Worm (Caenorhabditis elegans) whole organism, L4 larva: ENCODE measurements around the gene prmt-6.

Source experiments
- R02D3.7 ChIP-seq: fragments of 150-350 bp; sonication (generic microtip); optimal IDR thresholded peaks from 3 replicates; lab custom pipeline; 2014; ENCODE audit warnings: missing biosample characterization, missing genetic modification characterization
- Y105C5A.15 ChIP-seq: fragments of 200-800 bp; sonication (Bioruptor generic); IDR thresholded peaks from 2 replicates; pipeline ENCODE4 v1.3.6; 2022; ENCODE audit warnings: missing genetic modification characterization, missing compliant biosample characterization
- Y48G9A.11 ChIP-seq: fragments of 200-800 bp; sonication (Bioruptor generic); IDR thresholded peaks from 2 replicates; pipeline ENCODE4 v1.3.6; 2022; ENCODE audit warnings: missing genetic modification reagents, missing genetic modification characterization, missing compliant biosample characterization
- ZK337.2 ChIP-seq: fragments of 200-800 bp; sonication (Bioruptor generic); IDR thresholded peaks from 2 replicates; pipeline ENCODE4 v1.3.6; 2022; ENCODE audit warnings: missing genetic modification reagents, missing genetic modification characterization, missing compliant biosample characterization
- ZK546.5 ChIP-seq, 2 experiments: sonication (generic microtip); optimal IDR thresholded peaks; 2 replicates each; lab custom pipeline; 2017; ENCODE audit warnings: missing biosample characterization in 2 of 2, missing genetic modification characterization in 2 of 2
- aha-1 ChIP-seq: fragments of 150-350 bp; peaks from one replicate; lab custom pipeline; 2014; ENCODE audit warnings: missing biosample characterization, missing genetic modification characterization
- aly-2 ChIP-seq: sonication (generic microtip); optimal IDR thresholded peaks from 2 replicates; lab custom pipeline; 2018; ENCODE audit warnings: missing biosample characterization, missing genetic modification characterization
- attf-4 ChIP-seq: sonication (generic microtip); optimal IDR thresholded peaks from 3 replicates; lab custom pipeline; 2017; ENCODE audit warnings: missing biosample characterization, missing genetic modification characterization
- ceh-20 ChIP-seq: fragments of 200-800 bp; sonication (Bioruptor generic); IDR thresholded peaks from 2 replicates; pipeline ENCODE4 v1.3.6; 2022; ENCODE audit warnings: missing genetic modification reagents, missing genetic modification characterization, missing compliant biosample characterization
- ceh-32 ChIP-seq: sonication (generic microtip); optimal IDR thresholded peaks from 2 replicates; lab custom pipeline; 2016; ENCODE audit warnings: mild to moderate bottlenecking, missing genetic modification characterization, missing compliant biosample characterization; ENCODE audit not compliant: poor library complexity
- ceh-82 ChIP-seq: sonication (generic microtip); optimal IDR thresholded peaks from 2 replicates; lab custom pipeline; 2017; ENCODE audit warnings: missing biosample characterization, missing genetic modification characterization
- ces-1 ChIP-seq: fragments of 150-350 bp; sonication (generic microtip); optimal IDR thresholded peaks from 4 replicates; lab custom pipeline; 2014; ENCODE audit warnings: missing biosample characterization, missing genetic modification reagents, missing genetic modification characterization
- daf-8 ChIP-seq: fragments of 200-800 bp; sonication (Bioruptor generic); IDR thresholded peaks from 2 replicates; pipeline ENCODE4 v1.3.6; 2022; ENCODE audit warnings: missing genetic modification characterization, missing compliant biosample characterization
- dmd-9 ChIP-seq: fragments of 200-800 bp; sonication (Bioruptor generic); IDR thresholded peaks from 2 replicates; pipeline ENCODE4 v1.3.6; 2022; ENCODE audit warnings: missing genetic modification reagents, missing genetic modification characterization, missing compliant biosample characterization
- duxl-1 ChIP-seq: sonication (generic microtip); optimal IDR thresholded peaks from 2 replicates; lab custom pipeline; 2016; ENCODE audit warnings: mild to moderate bottlenecking, missing genetic modification characterization, moderate library complexity, missing compliant biosample characterization; ENCODE audit not compliant: poor library complexity
- dve-1 ChIP-seq: sonication (generic microtip); optimal IDR thresholded peaks from 2 replicates; lab custom pipeline; 2017; ENCODE audit warnings: antibody characterized with exemption, mild to moderate bottlenecking, missing genetic modification characterization, missing compliant biosample characterization; ENCODE audit not compliant: insufficient read depth
- egl-27 ChIP-seq: sonication (generic microtip); optimal IDR thresholded peaks from 3 replicates; lab custom pipeline; 2017; ENCODE audit warnings: missing biosample characterization, missing genetic modification reagents, missing genetic modification characterization
- fkh-10 ChIP-seq: fragments of 150-350 bp; optimal IDR thresholded peaks from 2 replicates; lab custom pipeline; 2014; ENCODE audit warnings: missing biosample characterization, missing genetic modification reagents, missing genetic modification characterization
- hlh-11 ChIP-seq: fragments of 200-800 bp; sonication (Bioruptor generic); optimal IDR thresholded peaks from 2 replicates; lab custom pipeline; 2018; ENCODE audit warnings: mild to moderate bottlenecking, missing genetic modification characterization, missing compliant biosample characterization
- jun-1 ChIP-seq: fragments of 150-350 bp; optimal IDR thresholded peaks from 2 replicates; lab custom pipeline; 2014; ENCODE audit warnings: missing biosample characterization, missing genetic modification reagents, missing genetic modification characterization
- lim-7 ChIP-seq: fragments of 200-800 bp; sonication (Bioruptor generic); IDR thresholded peaks from 2 replicates; pipeline ENCODE4 v1.3.6; 2022; ENCODE audit warnings: missing genetic modification characterization, missing compliant biosample characterization
- lin-1 ChIP-seq: fragments of 200-800 bp; sonication (Bioruptor generic); IDR thresholded peaks from 2 replicates; pipeline ENCODE4 v1.3.6; 2022; ENCODE audit warnings: missing genetic modification reagents, missing genetic modification characterization, missing compliant biosample characterization
- lin-13 ChIP-seq: fragments of 150-350 bp; optimal IDR thresholded peaks from 2 replicates; lab custom pipeline; 2014; ENCODE audit warnings: missing biosample characterization, missing genetic modification reagents, missing genetic modification characterization
- lin-15B ChIP-seq: fragments of 150-350 bp; sonication (generic microtip); optimal IDR thresholded peaks from 3 replicates; lab custom pipeline; 2014; ENCODE audit warnings: missing biosample characterization, missing genetic modification characterization
- lin-29 ChIP-seq: fragments of 200-800 bp; sonication (Bioruptor generic); IDR thresholded peaks from 2 replicates; pipeline ENCODE4 v1.3.6; 2022; ENCODE audit warnings: missing genetic modification reagents, missing genetic modification characterization, missing compliant biosample characterization
- lin-39 ChIP-seq: fragments of 150-350 bp; optimal IDR thresholded peaks from 2 replicates; lab custom pipeline; 2014; ENCODE audit warnings: missing biosample characterization, missing genetic modification reagents, missing genetic modification characterization
- lsy-2 ChIP-seq, 2 experiments: fragments of 150-350 bp in 1 of 2; sonication (generic microtip) in 1 of 2; optimal IDR thresholded peaks; 2 replicates each; lab custom pipeline; 2014 to 2017; ENCODE audit warnings: missing biosample characterization in 2 of 2, missing genetic modification characterization in 2 of 2
- madf-5 ChIP-seq, 2 experiments: fragments of 200-800 bp; sonication (Bioruptor generic); IDR thresholded peaks; 2 replicates each; pipeline ENCODE4 v1.3.6; 2022; ENCODE audit warnings: missing compliant biosample characterization in 2 of 2, missing genetic modification characterization in 2 of 2
- mdl-1 ChIP-seq, 2 experiments: fragments of 150-350 bp in 1 of 2; sonication (generic microtip) in 1 of 2; optimal IDR thresholded peaks; 2 replicates each; lab custom pipeline; 2014 to 2017; ENCODE audit warnings: missing biosample characterization in 2 of 2, missing genetic modification characterization in 2 of 2
- mep-1 ChIP-seq: fragments of 150-350 bp; sonication (generic microtip); optimal IDR thresholded peaks from 3 replicates; lab custom pipeline; 2014; ENCODE audit warnings: missing biosample characterization, missing genetic modification characterization
- mes-2 ChIP-seq: sonication (generic microtip); optimal IDR thresholded peaks from 2 replicates; lab custom pipeline; 2016; ENCODE audit warnings: missing genotype, mild to moderate bottlenecking, missing genetic modification characterization, missing compliant biosample characterization; ENCODE audit not compliant: poor library complexity, severe bottlenecking
- mxl-3 ChIP-seq: fragments of 200-800 bp; sonication (Bioruptor generic); optimal IDR thresholded peaks from 2 replicates; lab custom pipeline; 2018; ENCODE audit warnings: mild to moderate bottlenecking, missing genetic modification characterization, missing compliant biosample characterization
- nhr-10 ChIP-seq: fragments of 150-350 bp; optimal IDR thresholded peaks from 2 replicates; lab custom pipeline; 2014; ENCODE audit warnings: missing biosample characterization, missing genetic modification characterization
- nhr-237 ChIP-seq: sonication (generic microtip); optimal IDR thresholded peaks from 2 replicates; lab custom pipeline; 2017; ENCODE audit warnings: missing biosample characterization, missing genetic modification characterization
- nhr-25 ChIP-seq: sonication (generic microtip); optimal IDR thresholded peaks from 2 replicates; lab custom pipeline; 2017; ENCODE audit warnings: missing genetic modification characterization, mild to moderate bottlenecking, missing compliant biosample characterization, antibody characterized with exemption, moderate library complexity, borderline replicate concordance; ENCODE audit not compliant: insufficient read depth
- nhr-28 ChIP-seq: fragments of 150-350 bp; optimal IDR thresholded peaks from 2 replicates; lab custom pipeline; 2014; ENCODE audit warnings: missing biosample characterization, missing genetic modification characterization
- nhr-41 ChIP-seq: fragments of 200-800 bp; sonication (Bioruptor generic); IDR thresholded peaks from 2 replicates; pipeline ENCODE4 v1.3.6; 2022; ENCODE audit warnings: missing genetic modification reagents, missing genetic modification characterization, missing compliant biosample characterization
- nhr-6 ChIP-seq: fragments of 150-350 bp; optimal IDR thresholded peaks from 2 replicates; lab custom pipeline; 2014; ENCODE audit warnings: missing biosample characterization, missing genetic modification characterization
- nhr-77 ChIP-seq: fragments of 150-350 bp; optimal IDR thresholded peaks from 2 replicates; lab custom pipeline; 2014; ENCODE audit warnings: missing biosample characterization, missing genetic modification characterization
- php-3 ChIP-seq: fragments of 200-800 bp; sonication (Bioruptor generic); IDR thresholded peaks from 2 replicates; pipeline ENCODE4 v1.3.6; 2022; ENCODE audit warnings: missing genetic modification reagents, missing genetic modification characterization, missing compliant biosample characterization
- saeg-2 ChIP-seq: fragments of 200-800 bp; sonication (Bioruptor generic); IDR thresholded peaks from 2 replicates; pipeline ENCODE4 v1.3.6; 2022; ENCODE audit warnings: missing genetic modification reagents, missing genetic modification characterization, missing compliant biosample characterization
- sdz-12 ChIP-seq: fragments of 200-800 bp; sonication (Bioruptor generic); optimal IDR thresholded peaks from 2 replicates; lab custom pipeline; 2018; ENCODE audit warnings: mild to moderate bottlenecking, missing genetic modification characterization, missing compliant biosample characterization
- set-16 ChIP-seq: fragments of 200-800 bp; sonication (Bioruptor generic); IDR thresholded peaks from 2 replicates; pipeline ENCODE4 v1.3.6; 2022; ENCODE audit warnings: missing genetic modification reagents, missing genetic modification characterization, missing compliant biosample characterization
- spr-3 ChIP-seq: fragments of 200-800 bp; sonication (Bioruptor generic); optimal IDR thresholded peaks from 2 replicates; lab custom pipeline; 2018; ENCODE audit warnings: mild to moderate bottlenecking, missing genetic modification characterization, missing compliant biosample characterization
- tag-97 ChIP-seq: fragments of 200-800 bp; sonication (Bioruptor generic); IDR thresholded peaks from 2 replicates; pipeline ENCODE4 v1.3.6; 2022; ENCODE audit warnings: missing genetic modification characterization, missing compliant biosample characterization
- unc-130 ChIP-seq: sonication (generic microtip); optimal IDR thresholded peaks from 2 replicates; lab custom pipeline; 2016; ENCODE audit warnings: missing genetic modification reagents, missing genetic modification characterization, missing compliant biosample characterization
- unc-39 ChIP-seq: sonication (generic microtip); optimal IDR thresholded peaks from 2 replicates; lab custom pipeline; 2017; ENCODE audit warnings: missing biosample characterization, missing genetic modification characterization
- unc-62 ChIP-seq, 3 experiments: fragments of 150-350 bp in 1 of 3; sonication (generic microtip); optimal IDR thresholded peaks in 2 of 3; peaks in 1 of 3; 1 replicate in 1 of 3; 2 replicates in 2 of 3; lab custom pipeline; 2014 to 2017; ENCODE audit warnings: missing biosample characterization in 3 of 3, missing genetic modification characterization in 3 of 3, missing genetic modification reagents in 3 of 3, missing genotype in 1 of 3
- zfp-2 ChIP-seq: sonication (generic microtip); optimal IDR thresholded peaks from 2 replicates; lab custom pipeline; 2016; ENCODE audit warnings: mild to moderate bottlenecking, missing genetic modification characterization, missing compliant biosample characterization
- zfp-3 ChIP-seq: fragments of 200-800 bp; sonication (Bioruptor generic); conservative IDR thresholded peaks from 2 replicates; pipeline ENCODE4 v1.3.6; 2022; ENCODE audit warnings: missing genetic modification reagents, missing genetic modification characterization, missing compliant biosample characterization
- zip-11 ChIP-seq: fragments of 200-800 bp; sonication (Bioruptor generic); IDR thresholded peaks from 2 replicates; pipeline ENCODE4 v1.3.6; 2022; ENCODE audit warnings: missing genetic modification characterization, missing compliant biosample characterization

prmt-6 gene

DNA sequence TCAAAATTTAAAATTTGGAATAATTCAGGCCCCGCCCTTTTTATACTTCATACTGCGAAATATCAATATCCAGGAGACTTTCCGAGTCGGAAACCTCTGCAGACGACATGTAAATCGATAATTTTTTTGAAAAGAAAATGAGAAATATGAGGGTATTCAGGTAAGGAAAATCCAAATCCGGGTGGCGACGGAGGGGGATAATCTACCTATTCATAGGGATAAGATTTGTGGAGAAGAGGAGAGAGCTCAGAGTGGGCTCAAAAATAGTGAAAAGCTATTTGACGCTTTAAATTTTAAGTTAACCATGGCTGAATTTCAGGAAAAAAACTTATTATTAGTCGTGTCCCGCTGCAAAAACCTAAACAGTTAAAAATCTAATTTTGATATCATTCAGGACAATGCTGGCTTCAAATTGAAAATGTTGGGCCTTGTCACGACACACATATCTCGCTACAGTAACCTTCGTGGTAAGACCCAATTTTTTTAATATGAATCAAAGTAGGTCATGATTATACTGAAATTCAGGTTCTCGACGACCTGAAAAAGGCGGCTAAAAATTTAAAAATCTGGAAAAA is 19.4 kb upstream of the prmt-6 start, which contains the start of gene che-6:
Gene che-6 (minus strand): TSS at position 109 of the 575 bp plus-strand sequence.
- TF ChIP-seq dmd-9 (GFP tag; lab: Robert Waterston, UW) (no peak), lin-39 (tag; lab: Kevin White, UChicago) (no peak), php-3 (GFP tag; lab: Robert Waterston, UW) (no peak), nhr-41 (GFP tag; lab: Robert Waterston, UW) (no peak), lin-29 (GFP tag; lab: Robert Waterston, UW) (no peak), aha-1 (peak; percentile 86), lim-7 (GFP tag; lab: Robert Waterston, UW) (0 out of 2 replicates have a peak, but pooled peaks have one; percentile 19), duxl-1 (tag; lab: Kevin White, UChicago) (no peak), jun-1 (no peak), mep-1 (peak; percentile 31), ZK546.5 (tag; optimal IDR thresholded peaks at IDR 0.05; lab: Kevin White, UChicago) (no peak), ces-1 (GFP tag; lab: Kevin White, UChicago) (no peak), Y48G9A.11 (GFP tag; lab: Robert Waterston, UW) (no peak), Y105C5A.15 (GFP tag; lab: Robert Waterston, UW) (no peak), aly-2 (tag; lab: Kevin White, UChicago) (no peak), spr-3 (GFP tag; lab: Kevin White, UChicago) (no peak), ceh-20 (GFP tag; lab: Robert Waterston, UW) (no peak), tag-97 (no peak), attf-4 (tag; lab: Kevin White, UChicago) (no peak), fkh-10 (GFP tag; lab: Kevin White, UChicago) (no peak), ceh-82 (tag; lab: Kevin White, UChicago) (no peak), nhr-28 (no peak), unc-39 (tag; lab: Kevin White, UChicago) (no peak), ZK337.2 (GFP tag; lab: Robert Waterston, UW) (no peak), nhr-237 (tag; lab: Kevin White, UChicago) (no peak), mdl-1 (tag; optimal IDR thresholded peaks at IDR 0.05; lab: Kevin White, UChicago) (no peak), nhr-77 (tag; lab: Kevin White, UChicago) (no peak), zfp-3 (GFP tag; lab: Robert Waterston, UW) (peak; percentile 26), hlh-11 (tag; lab: Kevin White, UChicago) (no peak), R02D3.7 (tag; lab: Kevin White, UChicago) (no peak), egl-27 (no peak), lin-15B (no peak), nhr-10 (no peak), saeg-2 (GFP tag; lab: Robert Waterston, UW) (peak; percentile 60; the same call in 1 of the 2 replicates), daf-8 (no peak), lsy-2 (tag; optimal IDR thresholded peaks at IDR 0.05; lab: Kevin White, UChicago) (peak in 1 of 2 experiments; percentile 12), zip-11 (GFP tag; lab: Robert Waterston, UW) (no peak), mes-2 (no peak), madf-5 (GFP tag; IDR thresholded peaks at IDR 0.05; lab: Robert Waterston, UW) (no peak), lin-1 (GFP tag; lab: Robert Waterston, UW) (no peak), sdz-12 (GFP tag; lab: Kevin White, UChicago) (no peak), unc-130 (no peak), unc-62 (GFP tag; optimal IDR thresholded peaks at IDR 0.05 in 1 of 2; lab: Kevin White, UChicago) (no peak), unc-62 (tag; optimal IDR thresholded peaks at IDR 0.05; lab: Kevin White, UChicago) (no peak), nhr-25 (no peak), ceh-32 (tag; lab: Kevin White, UChicago) (no peak), lin-13 (GFP tag; lab: Kevin White, UChicago) (no peak), dve-1 (tag; lab: Kevin White, UChicago) (peak; percentile 45), nhr-6 (tag; lab: Kevin White, UChicago) (no peak), mxl-3 (GFP tag; lab: Kevin White, UChicago) (no peak), zfp-2 (tag; lab: Kevin White, UChicago) (no peak), set-16 (no peak)
